Worm (Caenorhabditis elegans): ENCODE data around the gene sru-22.
"Not testable (repeated sequence)": the region's sequence is repeated elsewhere in the genome, so short reads cannot be mapped to it uniquely, and the experiment has no call there.

Gene sru-22

ce11 chrV:15974836-15975235 is at the start of gene sru-22:
Gene sru-22 (minus strand): TSS chrV:15974936.
- no peak for TF ChIP-seq unc-62 (GFP tag; optimal IDR thresholded peaks at IDR 0.05)

ce11 chrV:16024300-16024699 is 49.6 kb upstream of the sru-22 start, which contains the start of gene T10C6.6:
Gene T10C6.6 (plus strand): TSS chrV:16024326.
- TF ChIP-seq unc-62 (GFP tag; optimal IDR thresholded peaks at IDR 0.05), result no peak

DNA sequence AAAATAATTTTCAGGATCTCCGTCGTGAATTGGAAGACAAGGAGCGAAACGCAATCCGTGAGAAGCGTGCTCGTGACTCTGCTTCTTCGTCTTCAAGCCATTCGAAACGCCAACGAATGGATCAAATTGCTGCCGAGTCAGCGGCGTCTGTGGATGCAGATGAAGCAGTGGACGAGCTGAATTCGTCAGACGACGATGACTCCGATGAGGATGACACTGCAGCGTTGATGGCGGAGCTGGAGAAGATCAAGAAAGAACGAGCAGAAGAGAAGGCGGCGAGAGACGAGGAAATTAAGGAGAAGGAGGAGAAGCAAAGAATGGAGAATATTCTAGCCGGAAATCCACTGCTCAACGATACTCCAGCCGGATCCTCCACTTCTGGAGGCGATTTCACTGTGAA is 48.8 kb upstream of the sru-22 start:
- no peak for TF ChIP-seq unc-62 (GFP tag; optimal IDR thresholded peaks at IDR 0.05)

- TF ChIP-seq unc-62 (GFP tag; optimal IDR thresholded peaks at IDR 0.05), result no peak
Observed at ce11 chrV:16023051-16023450, 48.3 kb upstream of the sru-22 start, which contains the start of gene cwc-15. Gene cwc-15 (plus strand): TSS chrV:16023351.

- TF ChIP-seq unc-62 (GFP tag; optimal IDR thresholded peaks at IDR 0.05), result no peak
Observed at ce11 chrV:16022600-16022999, 47.9 kb upstream of the sru-22 start.

DNA sequence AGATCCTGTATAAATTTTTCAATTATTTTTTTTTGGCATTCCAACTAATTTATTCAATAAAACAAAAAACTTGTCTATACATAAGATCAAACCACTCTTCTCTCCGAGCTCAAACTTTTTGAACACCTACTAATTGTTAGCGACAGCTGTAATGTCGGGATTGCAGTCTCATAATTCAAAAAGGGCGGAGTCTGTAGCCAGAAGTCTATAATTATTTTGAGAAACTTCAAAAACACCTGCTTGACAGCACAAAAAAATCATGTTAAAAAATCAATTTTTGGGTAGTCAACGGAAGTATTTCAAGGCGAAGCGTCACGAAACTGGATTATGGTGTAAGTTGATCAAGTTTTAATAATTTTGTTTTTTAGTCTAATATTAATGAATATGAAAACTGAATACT is 45.3 kb upstream of the sru-22 start, which contains the start of gene srx-44:
Gene srx-44, plus strand, starts transcription at position 301 of the 400 bp plus-strand sequence.
- no peak for TF ChIP-seq unc-62 (GFP tag; optimal IDR thresholded peaks at IDR 0.05)

- TF ChIP-seq unc-62 (GFP tag; optimal IDR thresholded peaks at IDR 0.05), result no peak
Observed at ce11 chrV:16017671-16018070, 42.9 kb upstream of the sru-22 start, which contains the start of gene srx-43. Gene srx-43 (plus strand): TSS chrV:16017971.

ce11 chrV:16016977-16017376 is 42.2 kb upstream of the sru-22 start:
- no peak for TF ChIP-seq unc-62 (GFP tag; optimal IDR thresholded peaks at IDR 0.05)

ce11 chrV:16015652-16016051 is 40.9 kb upstream of the sru-22 start, which contains the start of gene str-232:
Gene str-232 (minus strand): TSS chrV:16015752.
- TF ChIP-seq unc-62 (GFP tag; optimal IDR thresholded peaks at IDR 0.05), result no peak

- TF ChIP-seq unc-62 (GFP tag; optimal IDR thresholded peaks at IDR 0.05), result no peak
Observed at ce11 chrV:16009564-16009963, 34.8 kb upstream of the sru-22 start, which contains the start of gene str-233. Gene str-233 (minus strand): TSS chrV:16009664.

DNA sequence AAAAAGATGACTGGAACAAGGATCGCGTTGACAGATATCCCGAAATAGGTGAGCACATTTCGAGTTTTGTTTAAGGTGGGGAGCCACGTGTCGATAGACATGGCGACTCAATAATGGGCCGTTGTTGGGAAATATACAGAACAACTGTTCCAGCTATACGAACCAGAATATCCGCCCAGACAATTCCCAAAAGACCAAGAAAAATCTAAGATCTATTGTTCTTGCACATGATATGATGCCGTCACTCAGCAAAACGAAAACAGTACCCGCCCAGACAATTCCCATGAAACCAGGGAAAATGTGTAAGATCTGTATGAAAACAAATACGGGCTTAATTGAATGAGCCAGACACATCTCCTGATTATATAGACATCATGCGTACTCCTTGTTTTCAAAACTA is 32.8 kb upstream of the sru-22 start, which contains the start of gene str-231:
Gene str-231, minus strand, starts transcription at position 101 of the 400 bp plus-strand sequence.
- TF ChIP-seq unc-62 (GFP tag; optimal IDR thresholded peaks at IDR 0.05), result no peak

DNA sequence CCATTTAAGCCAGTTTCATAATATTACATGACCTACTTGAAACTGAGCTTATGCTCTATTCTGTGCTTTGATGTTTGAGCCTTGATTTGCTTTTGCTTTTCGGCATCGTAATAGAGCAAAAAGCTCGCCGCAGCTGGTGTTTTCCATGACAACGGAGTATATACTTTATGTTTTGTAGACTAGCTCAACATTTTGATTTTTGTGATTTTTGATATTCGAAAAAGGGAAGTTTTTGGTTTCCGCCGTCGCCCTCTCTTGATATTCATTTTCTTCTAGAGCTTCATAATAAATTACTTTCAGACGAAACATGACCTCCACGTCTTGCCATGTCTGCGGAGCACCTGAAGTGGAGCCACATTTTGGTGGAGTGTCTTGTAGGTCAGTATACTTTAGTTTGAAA is 27.6 kb upstream of the sru-22 start, which contains the start of gene nhr-63:
Gene nhr-63, plus strand, starts transcription at position 301 of the 400 bp plus-strand sequence.
- no peak for TF ChIP-seq unc-62 (GFP tag; optimal IDR thresholded peaks at IDR 0.05)

- TF ChIP-seq unc-62 (GFP tag; optimal IDR thresholded peaks at IDR 0.05), result no peak
Observed at ce11 chrV:16000433-16000832, 25.7 kb upstream of the sru-22 start, which contains the start of gene nhr-50. Gene nhr-50 (minus strand): TSS chrV:16000631.

- no peak for TF ChIP-seq unc-62 (GFP tag; optimal IDR thresholded peaks at IDR 0.05)
Observed at ce11 chrV:15996655-15997186, 22.0 kb upstream of the sru-22 start, which contains the start of the genes C06C6.9 and C06C6.8. Gene C06C6.9 (minus strand): TSS chrV:15996755. Gene C06C6.8 (plus strand): TSS chrV:15997136.

DNA sequence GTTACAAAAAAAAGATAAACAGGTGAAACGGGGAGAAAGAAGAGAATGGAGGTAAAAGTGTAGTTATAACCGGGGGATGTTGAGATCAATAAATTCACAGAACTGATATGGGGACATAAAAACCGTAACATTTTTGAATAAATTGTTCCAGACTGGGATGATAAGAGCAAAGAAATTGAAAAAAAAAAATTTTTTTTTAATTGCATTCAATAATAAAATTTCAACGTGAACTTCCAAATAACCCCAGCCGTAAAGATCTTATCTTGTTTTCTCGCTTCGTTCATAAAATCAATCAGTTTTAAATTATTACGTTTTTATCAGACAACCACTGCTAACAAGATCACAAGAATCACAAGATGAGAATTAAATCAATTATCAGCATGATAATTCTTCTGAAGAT is 17.1 kb upstream of the sru-22 start, which contains the start of gene C06C6.7:
Gene C06C6.7, plus strand, starts transcription at position 301 of the 400 bp plus-strand sequence.
- not testable (repeated sequence) for TF ChIP-seq unc-62 (GFP tag; optimal IDR thresholded peaks at IDR 0.05)

DNA sequence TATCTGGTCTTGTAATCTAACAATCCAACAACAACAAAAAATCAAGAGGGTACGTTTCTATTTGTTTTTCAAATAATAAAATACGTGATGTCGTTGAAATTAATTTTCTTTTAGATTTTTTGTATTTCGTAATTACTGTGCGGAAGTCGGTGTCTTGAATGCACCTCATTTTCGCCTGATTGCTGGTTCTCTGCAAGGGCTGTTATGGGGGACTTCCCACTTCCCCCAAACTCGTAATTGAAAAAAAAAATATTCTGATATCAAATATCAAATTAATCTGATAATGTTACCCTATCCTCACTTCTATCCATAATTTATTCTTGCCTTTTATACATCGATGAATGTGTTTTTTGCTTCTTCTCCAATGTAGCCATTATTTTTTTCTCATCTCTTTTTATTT is 13.3 kb upstream of the sru-22 start, which contains the start of gene F36G9.15:
Gene F36G9.15, minus strand, starts transcription at position 101 of the 400 bp plus-strand sequence.
- TF ChIP-seq unc-62 (GFP tag; optimal IDR thresholded peaks at IDR 0.05), result no peak

- TF ChIP-seq unc-62 (GFP tag; optimal IDR thresholded peaks at IDR 0.05), result no peak
Observed at ce11 chrV:15982733-15983344, 8.1 kb upstream of the sru-22 start, which contains the start of the genes fbxa-99 and F36G9.13. Gene fbxa-99 (minus strand): TSS chrV:15982854. Gene F36G9.13 (plus strand): TSS chrV:15983294.
